Worm (Caenorhabditis elegans) whole organism, L3 larva: ENCODE results near the gene rskd-1.

Source experiments
- lin-39 ChIP-seq: fragments of 150-350 bp; optimal IDR thresholded peaks from 2 replicates; lab custom pipeline; 2018; ENCODE audit warnings: missing biosample characterization, missing genetic modification reagents, missing genetic modification characterization
- pqm-1 ChIP-seq: fragments of 150-350 bp; optimal IDR thresholded peaks from 2 replicates; lab custom pipeline; 2017; ENCODE audit warnings: missing biosample characterization, missing genetic modification characterization, inconsistent platforms
- snpc-4 ChIP-seq: fragments of 150-350 bp; optimal IDR thresholded peaks from 2 replicates; lab custom pipeline; 2014; ENCODE audit warnings: missing biosample characterization, missing genetic modification characterization

- no peak for TF ChIP-seq snpc-4
- no peak for TF ChIP-seq pqm-1 (tag; lab: Kevin White, UChicago)
- TF ChIP-seq lin-39 (tag; lab: Kevin White, UChicago), result no peak
These were observed 29.5 kb downstream of the rskd-1 start, which contains the start of gene ugt-56 for ce11 chrV:12258922-12259321.
